Worm (Caenorhabditis elegans) whole organism, midembryonic: Measurements from ENCODE around the gene byn-1.

Source experiments
- T22C8.4 ChIP-seq: fragments of 200-800 bp; sonication (Bioruptor generic); IDR thresholded peaks from 2 replicates; pipeline ENCODE4 v1.3.6; 2022; ENCODE audit warnings: missing genetic modification characterization, missing compliant biosample characterization
- cog-1 ChIP-seq: sonication (generic microtip); optimal IDR thresholded peaks from 2 replicates; lab custom pipeline; 2016; ENCODE audit warnings: missing genetic modification characterization, missing compliant biosample characterization
- flt-1 ChIP-seq: fragments of 200-800 bp; sonication (Bioruptor generic); IDR thresholded peaks from 2 replicates; pipeline ENCODE4 v1.3.6; 2022; ENCODE audit warnings: missing genetic modification characterization, missing compliant biosample characterization
- klf-2 ChIP-seq: fragments of 200-800 bp; sonication (Bioruptor generic); conservative IDR thresholded peaks from 2 replicates; pipeline ENCODE4 v1.3.6; 2022; ENCODE audit warnings: missing genetic modification reagents, missing genetic modification characterization, missing compliant biosample characterization
- med-1 ChIP-seq: sonication (generic microtip); optimal IDR thresholded peaks from 2 replicates; lab custom pipeline; 2017; ENCODE audit warnings: missing genetic modification characterization, mild to moderate bottlenecking, missing compliant biosample characterization, antibody characterized with exemption, missing genetic modification reagents; ENCODE audit not compliant: insufficient read depth
- ref-1 ChIP-seq: fragments of 200-800 bp; sonication (Bioruptor generic); conservative IDR thresholded peaks from 2 replicates; pipeline ENCODE4 v1.3.6; 2022; ENCODE audit warnings: missing genetic modification reagents, missing genetic modification characterization, missing compliant biosample characterization
- tab-1 ChIP-seq: fragments of 200-800 bp; sonication (Bioruptor generic); IDR thresholded peaks from 2 replicates; pipeline ENCODE4 v1.3.6; 2022; ENCODE audit warnings: missing genetic modification characterization, missing compliant biosample characterization
- ztf-23 ChIP-seq: fragments of 200-800 bp; sonication (Bioruptor generic); IDR thresholded peaks from 2 replicates; pipeline ENCODE4 v1.3.6; 2022; ENCODE audit warnings: missing genetic modification reagents, missing genetic modification characterization, missing compliant biosample characterization
- ztf-29 ChIP-seq: fragments of 200-800 bp; sonication (Bioruptor generic); IDR thresholded peaks from 2 replicates; pipeline ENCODE4 v1.3.6; 2022; ENCODE audit warnings: missing genetic modification reagents, missing genetic modification characterization, missing compliant biosample characterization

The byn-1 gene

DNA sequence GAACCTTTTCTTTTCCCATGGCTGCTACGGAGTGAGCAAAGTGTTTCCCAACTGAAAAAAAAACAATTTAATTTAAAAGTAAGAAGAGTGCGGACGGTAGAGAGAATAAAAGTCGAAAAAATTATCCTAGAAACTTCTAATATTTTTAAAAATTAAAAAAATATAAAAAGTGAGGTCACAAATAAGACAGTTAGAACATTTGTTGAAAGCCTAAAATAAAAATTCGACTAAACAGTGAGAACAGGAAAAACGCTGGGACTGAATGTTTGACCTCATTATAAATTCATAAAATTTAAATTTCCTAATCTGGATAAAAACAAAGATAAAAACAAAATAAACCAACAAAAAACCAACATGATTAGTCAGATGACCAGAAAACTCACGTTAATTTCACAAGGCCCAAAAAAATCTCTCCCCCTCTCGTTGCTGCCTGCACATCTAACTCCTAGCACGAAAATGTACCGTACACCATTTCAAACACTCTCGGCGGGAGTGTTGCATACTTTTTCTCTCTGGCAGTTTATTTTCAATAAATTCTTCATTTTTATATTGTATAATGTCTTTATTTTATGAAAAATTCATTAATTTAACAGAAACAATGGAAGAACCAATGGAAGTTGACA is 40.0 kb downstream of the byn-1 start, which contains the start of the genes eef-1A.1 and rfc-4:
Gene eef-1A.1 (minus strand): TSS at position 51 of the 623 bp plus-strand sequence.
Gene rfc-4 (plus strand): TSS at position 592 of the 623 bp plus-strand sequence.
- TF ChIP-seq cog-1 (peak; percentile 87), tab-1 (GFP tag; lab: Robert Waterston, UW) (peak; percentile 64; the same call in 1 of the 2 replicates), ztf-23 (GFP tag; lab: Robert Waterston, UW) (peak; percentile 82; the same call in 1 of the 2 replicates), ref-1 (GFP tag; lab: Robert Waterston, UW) (no peak), klf-2 (GFP tag; lab: Robert Waterston, UW) (0 out of 2 replicates have a peak, but pooled peaks have one; percentile 57), flt-1 (GFP tag; lab: Robert Waterston, UW) (peak; percentile 86), med-1 (GFP tag; lab: Kevin White, UChicago) (peak; percentile 1), ztf-29 (GFP tag; lab: Robert Waterston, UW) (no peak), T22C8.4 (GFP tag; lab: Robert Waterston, UW) (no peak)

DNA sequence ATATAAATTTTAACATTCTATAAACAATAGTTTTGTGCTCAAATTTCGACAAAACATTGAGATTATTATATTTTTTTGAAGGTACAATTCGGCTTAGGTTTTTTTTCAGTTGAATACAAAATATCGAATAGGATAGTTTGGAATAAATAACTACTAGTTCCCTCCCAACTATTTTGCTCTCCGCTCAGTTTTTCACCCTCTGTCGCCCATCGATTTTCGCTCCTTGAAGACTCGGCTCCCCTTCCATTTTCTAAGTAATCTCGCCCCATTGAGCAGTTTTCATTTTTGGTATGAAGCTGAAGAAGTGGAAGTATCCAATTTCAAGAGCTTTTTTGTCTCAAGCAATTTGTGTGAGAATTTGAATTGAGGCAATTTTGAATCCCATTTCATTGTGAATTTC is 41.9 kb downstream of the byn-1 start, which contains the start of gene F31E3.2:
Gene F31E3.2 (plus strand): TSS at position 301 of the 400 bp plus-strand sequence.
- no peak for TF ChIP-seq cog-1
- no peak for TF ChIP-seq T22C8.4 (GFP tag; lab: Robert Waterston, UW)
- no peak for TF ChIP-seq med-1 (GFP tag; lab: Kevin White, UChicago)
- TF ChIP-seq tab-1 (GFP tag; lab: Robert Waterston, UW): no peak
- TF ChIP-seq ztf-23 (GFP tag; lab: Robert Waterston, UW): no peak
- no peak for TF ChIP-seq flt-1 (GFP tag; lab: Robert Waterston, UW)
- no peak for TF ChIP-seq ztf-29 (GFP tag; lab: Robert Waterston, UW)
- TF ChIP-seq ref-1 (GFP tag; lab: Robert Waterston, UW): no peak
- no peak for TF ChIP-seq klf-2 (GFP tag; lab: Robert Waterston, UW)

DNA sequence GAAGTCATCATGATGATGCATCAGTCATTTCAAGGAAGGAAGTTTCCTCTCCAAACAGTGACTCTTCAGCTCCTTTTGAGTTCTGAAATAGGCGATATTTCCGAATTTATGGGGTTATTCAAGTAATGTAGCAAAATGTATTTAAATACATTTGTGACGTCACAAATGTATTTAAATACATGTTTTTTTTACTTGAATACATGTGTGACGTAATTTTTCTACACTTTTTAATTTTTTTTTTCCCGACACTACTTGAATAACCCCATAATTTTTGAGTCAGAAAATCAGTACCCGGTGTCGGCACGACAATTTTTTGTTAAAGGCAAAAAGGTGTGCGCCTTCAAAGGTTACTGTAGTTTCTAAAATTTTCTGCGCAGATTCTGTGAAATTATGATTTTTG is 43.2 kb downstream of the byn-1 start:
- TF ChIP-seq ztf-23 (GFP tag; lab: Robert Waterston, UW): no peak
- TF ChIP-seq cog-1: no peak
- no peak for TF ChIP-seq med-1 (GFP tag; lab: Kevin White, UChicago)
- TF ChIP-seq T22C8.4 (GFP tag; lab: Robert Waterston, UW): no peak
- TF ChIP-seq ref-1 (GFP tag; lab: Robert Waterston, UW): no peak
- TF ChIP-seq tab-1 (GFP tag; lab: Robert Waterston, UW): no peak
- TF ChIP-seq flt-1 (GFP tag; lab: Robert Waterston, UW): no peak
- TF ChIP-seq klf-2 (GFP tag; lab: Robert Waterston, UW): no peak
- no peak for TF ChIP-seq ztf-29 (GFP tag; lab: Robert Waterston, UW)

DNA sequence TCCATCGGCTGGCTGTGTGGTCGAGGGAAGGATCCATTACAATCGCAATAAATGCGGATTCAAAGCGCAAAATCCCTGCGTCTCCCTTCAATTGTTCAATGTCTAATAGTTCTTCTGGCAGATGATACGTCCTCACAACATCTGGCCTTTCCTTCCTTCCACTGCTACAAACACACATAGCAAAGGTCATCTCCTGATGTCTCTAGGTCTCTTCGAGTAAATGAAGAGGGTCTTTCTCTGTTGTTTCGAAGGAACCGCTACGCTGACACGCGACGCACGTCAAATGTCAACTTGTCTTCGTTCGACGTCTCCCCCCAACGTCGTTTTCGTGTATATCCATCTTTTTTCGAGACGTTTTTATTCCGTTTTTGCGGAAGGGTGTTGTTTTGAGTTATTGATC is 47.1 kb downstream of the byn-1 start:
- 0 out of 2 replicates have a peak, but pooled peaks have one; percentile 56 for TF ChIP-seq ztf-23 (GFP tag; lab: Robert Waterston, UW)
- TF ChIP-seq flt-1 (GFP tag; lab: Robert Waterston, UW): 0 out of 2 replicates have a peak, but pooled peaks have one; percentile 5
- no peak for TF ChIP-seq med-1 (GFP tag; lab: Kevin White, UChicago)
- peak; percentile 85 for TF ChIP-seq cog-1

DNA sequence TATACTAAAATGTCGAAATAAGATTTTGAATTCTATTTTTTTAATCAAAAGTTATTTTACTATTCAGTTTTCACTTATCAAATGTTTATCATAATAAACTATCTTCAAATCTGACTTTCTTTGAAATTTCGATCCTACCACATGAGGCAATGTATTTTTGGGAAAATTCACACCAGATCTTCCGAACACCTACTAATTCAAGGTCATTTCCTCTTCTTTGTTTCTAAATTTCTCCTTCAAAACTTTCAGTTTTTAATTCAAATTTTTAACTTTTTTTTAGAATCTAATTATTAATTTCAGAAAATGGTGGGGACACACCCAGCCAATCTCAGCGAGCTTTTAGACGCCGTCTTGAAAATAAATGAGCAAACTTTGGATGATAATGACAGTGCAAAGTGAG is 47.8 kb downstream of the byn-1 start, which contains the start of gene ceh-20:
Gene ceh-20 (plus strand): TSS at position 301 of the 400 bp plus-strand sequence.
- TF ChIP-seq klf-2 (GFP tag; lab: Robert Waterston, UW): no peak
- TF ChIP-seq tab-1 (GFP tag; lab: Robert Waterston, UW): no peak
- TF ChIP-seq ztf-23 (GFP tag; lab: Robert Waterston, UW): no peak
- TF ChIP-seq flt-1 (GFP tag; lab: Robert Waterston, UW): no peak
- no peak for TF ChIP-seq ztf-29 (GFP tag; lab: Robert Waterston, UW)
- TF ChIP-seq cog-1: no peak

DNA sequence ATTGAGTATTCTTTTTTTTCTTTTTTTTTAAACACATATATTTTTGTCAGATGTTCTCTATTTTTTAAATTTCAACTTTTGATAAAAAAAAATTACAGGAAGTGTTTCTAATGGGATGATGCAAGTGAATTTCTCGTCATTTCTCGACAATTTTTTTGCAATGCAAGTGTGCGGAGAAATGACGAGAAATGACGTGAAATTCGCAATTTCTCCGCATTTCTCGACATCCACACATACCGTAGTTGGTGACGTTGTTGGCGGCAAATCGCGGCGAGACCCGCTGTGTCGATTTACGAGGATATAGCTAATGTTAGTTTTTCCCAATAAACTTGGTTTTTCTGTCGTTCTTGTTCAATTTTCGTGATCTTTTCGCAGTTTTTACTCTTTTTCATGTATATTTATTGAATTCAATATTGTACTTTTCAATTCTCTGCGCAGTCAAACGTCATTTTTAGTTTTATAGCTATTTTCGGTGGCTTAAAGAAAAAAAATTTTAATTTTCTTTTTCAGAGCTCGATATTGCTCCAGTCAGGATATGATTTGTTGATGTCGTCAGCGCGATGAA is 50.3 kb downstream of the byn-1 start, which contains the start of gene F31E3.6:
Gene F31E3.6 (plus strand): TSS at position 93 of the 565 bp plus-strand sequence.
- peak; percentile 30; the same call in 1 of the 2 replicates for TF ChIP-seq flt-1 (GFP tag; lab: Robert Waterston, UW)
